Fruit fly (Drosophila melanogaster): ENCODE measurements around the gene CG3982.

- TF ChIP-seq usp (GFP tag; optimal IDR thresholded peaks at IDR 0.05): no peak
- no peak for TF ChIP-seq pan (optimal IDR thresholded peaks at IDR 0.05)
- no peak for TF ChIP-seq EcR (GFP tag; optimal IDR thresholded peaks at IDR 0.05)
- no peak for TF ChIP-seq Dll (optimal IDR thresholded peaks at IDR 0.05)
These were observed 29.6 kb upstream of the CG3982 start, which contains the start of gene CG3529 for dm6 chr3L:9446731-9447238.
